Worm (Caenorhabditis elegans) whole organism, L1 larva: ENCODE results near the gene srlf-1.

Source experiments
- blmp-1 ChIP-seq: fragments of 150-350 bp; optimal IDR thresholded peaks from 2 replicates; lab custom pipeline; 2014; ENCODE audit warnings: missing biosample characterization, missing genetic modification characterization
- elt-2 ChIP-seq: sonication (generic microtip); optimal IDR thresholded peaks from 2 replicates; lab custom pipeline; 2016; ENCODE audit warnings: missing genetic modification characterization, mild to moderate bottlenecking, inconsistent platforms, missing compliant biosample characterization, missing genetic modification reagents
- fkh-8 ChIP-seq: sonication (generic microtip); optimal IDR thresholded peaks from 2 replicates; lab custom pipeline; 2016; ENCODE audit warnings: mild to moderate bottlenecking, missing genetic modification characterization, missing compliant biosample characterization
- hlh-4 ChIP-seq: sonication (generic microtip); optimal IDR thresholded peaks from 2 replicates; lab custom pipeline; 2016; ENCODE audit warnings: mild to moderate bottlenecking, missing genetic modification characterization, missing compliant biosample characterization
- lin-14 ChIP-seq: fragments of 200-800 bp; sonication (Bioruptor generic); optimal IDR thresholded peaks from 2 replicates; lab custom pipeline; 2018; ENCODE audit warnings: mild to moderate bottlenecking, missing genetic modification characterization, moderate library complexity, missing compliant biosample characterization
- lin-35 ChIP-seq, 2 experiments: fragments of 150-350 bp; optimal IDR thresholded peaks; 2 replicates each; lab custom pipeline; 2014; ENCODE audit warnings: missing biosample characterization in 2 of 2, missing genetic modification characterization in 2 of 2, missing genetic modification reagents in 2 of 2
- lsy-2 ChIP-seq, 2 experiments: fragments of 150-350 bp; optimal IDR thresholded peaks; 2 replicates each; lab custom pipeline; 2014; ENCODE audit warnings: missing biosample characterization in 2 of 2, missing genetic modification characterization in 2 of 2
- mef-2 ChIP-seq: fragments of 150-350 bp; optimal IDR thresholded peaks from 2 replicates; lab custom pipeline; 2014; ENCODE audit warnings: missing biosample characterization, missing genetic modification characterization
- nhr-85 ChIP-seq: sonication (generic microtip); peaks from one replicate; lab custom pipeline; 2016; ENCODE audit warnings: missing genetic modification characterization, inconsistent platforms, missing compliant biosample characterization
- pax-3 ChIP-seq: fragments of 200-800 bp; sonication (Bioruptor generic); optimal IDR thresholded peaks from 2 replicates; lab custom pipeline; 2018; ENCODE audit warnings: mild to moderate bottlenecking, missing genetic modification characterization, moderate library complexity, missing compliant biosample characterization
- rnt-1 ChIP-seq: sonication (generic microtip); optimal IDR thresholded peaks from 2 replicates; lab custom pipeline; 2016; ENCODE audit warnings: mild to moderate bottlenecking, missing genetic modification characterization, moderate library complexity, missing compliant biosample characterization

Gene srlf-1

DNA sequence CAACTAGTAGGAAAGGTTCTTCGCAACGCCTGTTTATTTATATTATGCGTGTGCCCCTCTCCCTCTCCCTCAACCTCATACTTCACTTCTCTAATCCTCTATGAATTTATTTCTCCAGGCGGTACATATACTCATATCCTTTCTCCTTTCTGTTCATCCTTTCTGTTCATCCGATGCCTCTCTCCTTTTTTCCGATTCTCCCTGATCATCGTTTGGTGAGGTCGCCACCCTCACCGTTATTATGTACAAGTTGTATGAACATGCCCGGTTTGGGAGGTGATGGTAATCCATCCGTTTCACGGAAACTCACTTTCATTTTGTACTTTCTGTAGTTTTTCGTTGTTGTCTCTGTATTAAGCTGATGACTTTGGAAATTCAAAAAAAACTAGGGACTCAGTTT lies 49.3 kb downstream of the srlf-1 start:
- peak; percentile 15 for TF ChIP-seq rnt-1 (tag; lab: Kevin White, UChicago)
- no peak for TF ChIP-seq pax-3
- TF ChIP-seq fkh-8 (tag; lab: Kevin White, UChicago): no peak
- no peak for TF ChIP-seq mef-2
- TF ChIP-seq lin-14 (GFP tag; lab: Kevin White, UChicago): peak; percentile 47
- no peak for TF ChIP-seq nhr-85 (tag; lab: Kevin White, UChicago)
- peak; percentile 90 for TF ChIP-seq blmp-1 (tag; lab: Kevin White, UChicago)
- no peak for TF ChIP-seq hlh-4 (tag; lab: Kevin White, UChicago)
- TF ChIP-seq elt-2 (tag; lab: Kevin White, UChicago): no peak
- TF ChIP-seq lsy-2 (tag; optimal IDR thresholded peaks at IDR 0.05; lab: Kevin White, UChicago): no peak
- TF ChIP-seq lin-35 (GFP tag; optimal IDR thresholded peaks at IDR 0.05; lab: Kevin White, UChicago): peak in 1 of 2 experiments; percentile 8
